Worm (Caenorhabditis elegans): Measurements from ENCODE around the gene fip-4.

Gene fip-4

DNA sequence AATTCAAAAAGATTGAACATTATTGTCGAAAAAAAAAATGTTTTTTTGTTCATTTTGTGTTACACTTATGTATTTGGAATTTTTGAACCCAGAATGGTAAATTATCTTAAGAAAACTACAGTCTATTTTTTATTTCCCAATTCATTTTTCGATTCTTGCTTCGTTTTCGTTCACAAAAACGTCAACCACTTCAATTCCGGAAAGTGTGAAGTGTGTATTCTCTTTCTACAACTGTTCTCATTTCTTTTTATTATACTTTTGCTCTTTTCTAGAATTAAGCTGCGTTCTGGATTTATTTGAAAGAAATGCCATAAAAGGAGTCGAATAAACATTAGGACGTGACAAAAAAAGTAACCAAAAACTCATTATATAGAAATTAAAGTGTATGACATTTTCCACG lies 11.2 kb upstream of the fip-4 start, which contains the start of gene F41E6.1:
F41E6.1 (plus strand) TSS at position 301 of the 400 bp plus-strand sequence.
- TF ChIP-seq mel-28 (tag; optimal IDR thresholded peaks at IDR 0.05; ENCODE audit: borderline replicate concordance): no peak
- no peak for TF ChIP-seq ceh-40 (GFP tag; IDR thresholded peaks at IDR 0.05)
- TF ChIP-seq sea-2 (GFP tag; IDR thresholded peaks at IDR 0.05): no peak
- no peak for TF ChIP-seq Y53F4B.3 (GFP tag; IDR thresholded peaks at IDR 0.05)
- TF ChIP-seq ZK185.1 (tag; optimal IDR thresholded peaks at IDR 0.05; ENCODE audit: poor library complexity, severe bottlenecking): no peak
- TF ChIP-seq aptf-3 (GFP tag; IDR thresholded peaks at IDR 0.05): no peak
- TF ChIP-seq ccch-3 (GFP tag; optimal IDR thresholded peaks at IDR 0.05): no peak
- no peak for TF ChIP-seq B0035.1 (tag; optimal IDR thresholded peaks at IDR 0.05)
- no peak for TF ChIP-seq xnd-1 (tag; optimal IDR thresholded peaks at IDR 0.05)
- TF ChIP-seq sdz-38 (tag; optimal IDR thresholded peaks at IDR 0.05): no peak
- no peak for TF ChIP-seq attf-6 (GFP tag; IDR thresholded peaks at IDR 0.05)
- TF ChIP-seq hmg-20 (GFP tag; IDR thresholded peaks at IDR 0.05): no peak
- no peak for TF ChIP-seq D2030.7 (GFP tag; IDR thresholded peaks at IDR 0.05)
- no peak for TF ChIP-seq tbx-9 (tag; optimal IDR thresholded peaks at IDR 0.05; ENCODE audit: borderline replicate concordance)
- no peak for TF ChIP-seq ztf-3 (GFP tag; optimal IDR thresholded peaks at IDR 0.05)
- TF ChIP-seq nhr-120 (GFP tag; IDR thresholded peaks at IDR 0.05): no peak

DNA sequence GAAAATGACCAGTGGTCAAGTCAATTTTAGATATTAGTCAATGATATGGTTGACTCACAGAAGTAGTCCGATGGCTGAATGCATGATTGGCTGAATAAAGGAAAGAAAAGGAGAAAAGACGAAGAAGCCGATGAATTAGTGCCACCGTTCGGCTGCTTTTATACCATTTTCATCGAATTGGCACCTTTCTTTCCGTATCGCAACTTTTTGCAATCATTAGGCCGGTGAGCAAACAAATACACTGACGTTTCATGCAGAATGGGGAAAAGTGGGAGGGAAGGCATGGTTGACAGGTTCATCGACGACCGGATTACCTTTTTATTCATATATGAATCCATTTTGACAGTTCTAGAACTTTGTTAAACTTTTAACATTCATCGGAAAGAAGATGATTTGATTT lies 10.1 kb upstream of the fip-4 start, which contains the start of gene idpc-2:
idpc-2 (minus strand) TSS at position 101 of the 400 bp plus-strand sequence.
- TF ChIP-seq tlf-1 (GFP tag; optimal IDR thresholded peaks at IDR 0.05) (no peak), mel-28 (tag; optimal IDR thresholded peaks at IDR 0.05; ENCODE audit: borderline replicate concordance) (no peak), hsf-1 (GFP tag; IDR thresholded peaks at IDR 0.05) (no peak), lin-35 (GFP tag; optimal IDR thresholded peaks at IDR 0.05) (no peak), snpc-1.1 (tag; optimal IDR thresholded peaks at IDR 0.05; ENCODE audit: insufficient read depth) (no peak), C17E4.6 (GFP tag; IDR thresholded peaks at IDR 0.05) (no peak), unc-62 (GFP tag; optimal IDR thresholded peaks at IDR 0.05) (no peak), lag-1 (GFP tag; IDR thresholded peaks at IDR 0.05) (no peak), F23B12.7 (tag; optimal IDR thresholded peaks at IDR 0.05; ENCODE audit: insufficient read depth) (no peak), snpc-4 (GFP tag; optimal IDR thresholded peaks at IDR 0.05) (no peak), snpc-4 (tag; optimal IDR thresholded peaks at IDR 0.05) (no peak), B0035.1 (tag; optimal IDR thresholded peaks at IDR 0.05) (no peak), egl-18 (GFP tag; IDR thresholded peaks at IDR 0.05) (no peak), pha-4 (tag; optimal IDR thresholded peaks at IDR 0.05) (no peak), ceh-100 (GFP tag; IDR thresholded peaks at IDR 0.05) (no peak), zim-3 (tag; optimal IDR thresholded peaks at IDR 0.05) (no peak), repo-1 (tag; optimal IDR thresholded peaks at IDR 0.05) (no peak), ceh-91 (GFP tag; IDR thresholded peaks at IDR 0.05) (no peak)

DNA sequence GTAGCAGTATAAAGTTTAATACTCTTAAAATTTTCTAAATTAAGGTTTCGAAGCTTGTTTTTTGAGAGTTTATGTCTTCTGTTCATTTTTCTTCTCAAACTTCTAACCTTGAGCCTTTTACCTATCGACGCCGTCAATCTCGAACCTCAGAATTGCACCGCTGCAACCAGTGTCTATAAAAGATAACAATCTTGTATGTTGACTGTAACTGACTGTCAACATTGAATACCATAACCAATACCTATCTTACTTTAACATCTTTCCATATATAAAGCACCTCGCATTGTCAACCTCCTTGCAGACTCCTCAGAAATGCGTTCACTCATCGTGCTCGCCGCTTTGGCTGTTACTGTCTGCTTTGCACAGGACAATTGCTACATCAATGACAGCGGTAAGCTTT lies 7.7 kb upstream of the fip-4 start, which contains the start of gene grd-5:
grd-5 (plus strand) TSS at position 295 of the 400 bp plus-strand sequence.
- no peak for TF ChIP-seq die-1 (tag; optimal IDR thresholded peaks at IDR 0.05)
- no peak for TF ChIP-seq K12H6.12 (tag; optimal IDR thresholded peaks at IDR 0.05)
- no peak for TF ChIP-seq mxl-1 (tag; optimal IDR thresholded peaks at IDR 0.05)
- no peak for TF ChIP-seq C17E4.6 (GFP tag; IDR thresholded peaks at IDR 0.05)
- TF ChIP-seq chd-7 (tag; optimal IDR thresholded peaks at IDR 0.05): no peak
- no peak for TF ChIP-seq efl-1 (GFP tag; optimal IDR thresholded peaks at IDR 0.05)
- TF ChIP-seq Y53F4B.3 (GFP tag; IDR thresholded peaks at IDR 0.05): no peak
- no peak for TF ChIP-seq zim-3 (tag; optimal IDR thresholded peaks at IDR 0.05)
- TF ChIP-seq dox-1 (GFP tag; IDR thresholded peaks at IDR 0.05): no peak
- TF ChIP-seq C06A6.2 (GFP tag; conservative IDR thresholded peaks at IDR 0.05): no peak
- no peak for TF ChIP-seq pha-4 (tag; optimal IDR thresholded peaks at IDR 0.05)
- no peak for TF ChIP-seq tlf-1 (GFP tag; optimal IDR thresholded peaks at IDR 0.05)
- TF ChIP-seq lin-40 (tag; optimal IDR thresholded peaks at IDR 0.05): no peak
- TF ChIP-seq F37B4.10 (GFP tag; IDR thresholded peaks at IDR 0.05): no peak
- no peak for TF ChIP-seq madf-10 (tag; optimal IDR thresholded peaks at IDR 0.05)
- no peak for TF ChIP-seq T26A5.8 (tag; optimal IDR thresholded peaks at IDR 0.05)
- no peak for TF ChIP-seq Y79H2A.3 (GFP tag; conservative IDR thresholded peaks at IDR 0.05)
- TF ChIP-seq Y67H2A.10 (GFP tag; conservative IDR thresholded peaks at IDR 0.05): no peak
